Worm (Caenorhabditis elegans) whole organism, midembryonic: Measurements from ENCODE around the gene cwc-15.

Experiments used
- T22C8.4 ChIP-seq: fragments of 200-800 bp; sonication (Bioruptor generic); IDR thresholded peaks from 2 replicates; pipeline ENCODE4 v1.3.6; 2022; ENCODE audit warnings: missing genetic modification characterization, missing compliant biosample characterization
- cog-1 ChIP-seq: sonication (generic microtip); optimal IDR thresholded peaks from 2 replicates; lab custom pipeline; 2016; ENCODE audit warnings: missing genetic modification characterization, missing compliant biosample characterization
- flt-1 ChIP-seq: fragments of 200-800 bp; sonication (Bioruptor generic); IDR thresholded peaks from 2 replicates; pipeline ENCODE4 v1.3.6; 2022; ENCODE audit warnings: missing genetic modification characterization, missing compliant biosample characterization
- klf-2 ChIP-seq: fragments of 200-800 bp; sonication (Bioruptor generic); conservative IDR thresholded peaks from 2 replicates; pipeline ENCODE4 v1.3.6; 2022; ENCODE audit warnings: missing genetic modification reagents, missing genetic modification characterization, missing compliant biosample characterization
- med-1 ChIP-seq: sonication (generic microtip); optimal IDR thresholded peaks from 2 replicates; lab custom pipeline; 2017; ENCODE audit warnings: missing genetic modification characterization, mild to moderate bottlenecking, missing compliant biosample characterization, antibody characterized with exemption, missing genetic modification reagents; ENCODE audit not compliant: insufficient read depth
- tab-1 ChIP-seq: fragments of 200-800 bp; sonication (Bioruptor generic); IDR thresholded peaks from 2 replicates; pipeline ENCODE4 v1.3.6; 2022; ENCODE audit warnings: missing genetic modification characterization, missing compliant biosample characterization
- ztf-23 ChIP-seq: fragments of 200-800 bp; sonication (Bioruptor generic); IDR thresholded peaks from 2 replicates; pipeline ENCODE4 v1.3.6; 2022; ENCODE audit warnings: missing genetic modification reagents, missing genetic modification characterization, missing compliant biosample characterization
- ztf-29 ChIP-seq: fragments of 200-800 bp; sonication (Bioruptor generic); IDR thresholded peaks from 2 replicates; pipeline ENCODE4 v1.3.6; 2022; ENCODE audit warnings: missing genetic modification reagents, missing genetic modification characterization, missing compliant biosample characterization

ce11 chrV:15996655-15997186, 26.4 kb upstream of the cwc-15 start, which contains the start of the genes C06C6.9 and C06C6.8:
- TF ChIP-seq T22C8.4 (no peak), med-1 (GFP tag; lab: Kevin White, UChicago) (no peak), ztf-23 (GFP tag; lab: Robert Waterston, UW) (no peak), cog-1 (tag; lab: Kevin White, UChicago) (no peak), ztf-29 (GFP tag; lab: Robert Waterston, UW) (no peak), tab-1 (GFP tag; lab: Robert Waterston, UW) (no peak), klf-2 (GFP tag; lab: Robert Waterston, UW) (no peak), flt-1 (GFP tag; lab: Robert Waterston, UW) (no peak)
